Fruit fly (Drosophila melanogaster): ENCODE results near the gene aay.
A peak's percentile ranks its signal among the peaks of the same experiment; 100 is the strongest.

The aay gene

DNA sequence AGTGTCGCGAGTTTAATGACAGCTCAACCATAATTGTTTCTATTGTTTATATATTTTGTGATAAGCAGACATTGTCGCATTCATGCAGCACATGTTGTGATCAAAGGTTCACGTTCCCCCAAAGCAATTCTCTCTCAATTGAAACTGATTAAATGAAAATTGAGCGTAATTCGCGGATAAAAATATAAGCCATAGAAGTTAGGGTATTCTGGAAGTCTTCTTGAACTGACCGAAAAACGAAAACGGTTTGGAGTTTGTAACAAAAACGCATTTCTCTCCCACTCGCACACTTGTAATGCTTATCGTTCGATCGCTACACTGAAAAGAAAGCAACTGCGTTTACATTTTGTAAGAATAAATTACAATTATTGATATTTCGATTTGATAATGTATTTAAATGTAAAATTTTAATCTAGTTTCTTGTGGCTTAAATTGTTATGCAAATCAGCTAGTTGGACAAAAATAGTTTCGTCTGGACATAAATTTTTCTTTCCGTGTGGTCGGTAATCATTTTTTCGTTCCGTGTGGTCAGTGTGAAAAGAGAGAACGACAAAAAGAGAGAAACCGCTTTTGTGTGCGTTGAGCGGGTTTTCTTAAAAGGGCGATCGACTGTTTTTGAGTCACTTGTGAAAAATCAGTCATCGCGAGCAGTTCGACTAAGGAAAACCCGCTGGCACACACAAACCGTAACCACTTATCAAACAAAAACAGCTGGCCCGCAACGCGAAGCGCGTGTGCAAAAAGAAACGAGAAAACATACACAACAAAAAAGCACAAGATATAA lies at the start of gene aay:
aay (plus strand) TSS at position 618 of the 784 bp plus-strand sequence.
- TF ChIP-seq CG6689 (GFP tag; IDR thresholded peaks at IDR 0.05) (peak; percentile 98), CG3838 (GFP tag; optimal IDR thresholded peaks at IDR 0.05) (peak; percentile 97), CG9876 (GFP tag; optimal IDR thresholded peaks at IDR 0.05) (peak; percentile 91), chinmo (GFP tag; IDR thresholded peaks at IDR 0.05; ENCODE audit: partially characterized antibody) (peak; percentile 93; the same call in 3 of the 4 replicates), Dip3 (GFP tag; optimal IDR thresholded peaks at IDR 0.05) (peak; percentile 98), CG10462 (GFP tag; optimal IDR thresholded peaks at IDR 0.05) (peak; percentile 97), rib (GFP tag; IDR thresholded peaks at IDR 0.05) (peak; percentile 97), eyg (GFP tag; optimal IDR thresholded peaks at IDR 0.05) (peak; percentile 98), E2f1 (GFP tag; IDR thresholded peaks at IDR 0.05) (peak; percentile 98), eve (GFP tag; optimal IDR thresholded peaks at IDR 0.05) (peak; percentile 88 to 99), CG32772 (GFP tag; IDR thresholded peaks at IDR 0.05) (peak; percentile 98), dpn (GFP tag; optimal IDR thresholded peaks at IDR 0.05) (peak; percentile 98 to 99), CG43689 (GFP tag; IDR thresholded peaks at IDR 0.05) (peak; percentile 90), CG17802 (tag; optimal IDR thresholded peaks at IDR 0.05) (peak; percentile 90), CG5180 (GFP tag; optimal IDR thresholded peaks at IDR 0.05) (peak; percentile 93), gro (GFP tag; optimal IDR thresholded peaks at IDR 0.05) (peak; percentile 98), Rx (GFP tag; IDR thresholded peaks at IDR 0.05) (peak; percentile 98), CG9932 (GFP tag; IDR thresholded peaks at IDR 0.05) (peak; percentile 97), CG6813 (GFP tag; optimal IDR thresholded peaks at IDR 0.05) (peak; percentile 99), CG10654 (GFP tag; optimal IDR thresholded peaks at IDR 0.05) (peak; percentile 98), MESR4 (GFP tag; optimal IDR thresholded peaks at IDR 0.05) (peak; percentile 87), CG13775 (GFP tag; optimal IDR thresholded peaks at IDR 0.05) (peak; percentile 99), amos (GFP tag; IDR thresholded peaks at IDR 0.05; ENCODE audit: partially characterized antibody) (no peak), ci (GFP tag; IDR thresholded peaks at IDR 0.05) (peak; percentile 99), CG13894 (tag; optimal IDR thresholded peaks at IDR 0.05) (peak; percentile 97), croc (GFP tag; conservative IDR thresholded peaks at IDR 0.05) (peak; percentile 98), hkb (optimal IDR thresholded peaks at IDR 0.05) (no peak), hkb (GFP tag; IDR thresholded peaks at IDR 0.05) (peak; percentile 99), CG6254 (GFP tag; optimal IDR thresholded peaks at IDR 0.05) (peak; percentile 97), CG3281 (GFP tag; optimal IDR thresholded peaks at IDR 0.05) (peak; percentile 98), CG3995 (GFP tag; optimal IDR thresholded peaks at IDR 0.05) (peak; percentile 82), CG11695 (GFP tag; IDR thresholded peaks at IDR 0.05) (peak; percentile 98), ems (GFP tag; optimal IDR thresholded peaks at IDR 0.05) (peak; percentile 98), mirr (GFP tag; optimal IDR thresholded peaks at IDR 0.05) (peak; percentile 90), Max (GFP tag; optimal IDR thresholded peaks at IDR 0.05) (peak; percentile 99), Sry-δ (GFP tag; optimal IDR thresholded peaks at IDR 0.05) (peak; percentile 66), CG12391 (tag; optimal IDR thresholded peaks at IDR 0.05) (peak; percentile 100), CG18599 (GFP tag; optimal IDR thresholded peaks at IDR 0.05) (peak; percentile 99), dimm (GFP tag; IDR thresholded peaks at IDR 0.05) (peak; percentile 93), cwo (GFP tag; optimal IDR thresholded peaks at IDR 0.05) (peak; percentile 97), CG5953 (GFP tag; IDR thresholded peaks at IDR 0.05) (peak; percentile 97), CG31388 (GFP tag; optimal IDR thresholded peaks at IDR 0.05) (peak; percentile 96), CG16815 (GFP tag; optimal IDR thresholded peaks at IDR 0.05) (peak; percentile 98), CkIIα-i1 (GFP tag; IDR thresholded peaks at IDR 0.05) (peak; percentile 91), YL-1 (GFP tag; optimal IDR thresholded peaks at IDR 0.05) (peak; percentile 97), pita (GFP tag; optimal IDR thresholded peaks at IDR 0.05) (no peak), Dip2 (GFP tag; IDR thresholded peaks at IDR 0.05) (peak; percentile 42; the same call in 1 of the 2 replicates), sim (GFP tag; IDR thresholded peaks at IDR 0.05) (peak; percentile 96), zen2 (GFP tag; IDR thresholded peaks at IDR 0.05; ENCODE audit: partially characterized antibody) (no peak)

Measured in whole organism, embryonic.